Fruit fly (Drosophila melanogaster): Measurements from ENCODE around the gene osp.

The osp gene

dm6 chr2L:14553868-14554591 lies 135.1 kb downstream of the osp start:
- no peak for TF ChIP-seq CG8478 (optimal IDR thresholded peaks at IDR 0.05)
- no peak for TF ChIP-seq CTCF (optimal IDR thresholded peaks at IDR 0.05)

dm6 chr2L:14552819-14553218 lies 136.3 kb downstream of the osp start:
- TF ChIP-seq CTCF (optimal IDR thresholded peaks at IDR 0.05) (no peak), CG8478 (optimal IDR thresholded peaks at IDR 0.05) (no peak)

- no peak for TF ChIP-seq CTCF (optimal IDR thresholded peaks at IDR 0.05)
These were observed 136.9 kb downstream of the osp start for dm6 chr2L:14552141-14552748.

- TF ChIP-seq CG8478 (optimal IDR thresholded peaks at IDR 0.05), result no peak
- TF ChIP-seq CTCF (optimal IDR thresholded peaks at IDR 0.05), result no peak
These were observed 138.3 kb downstream of the osp start for dm6 chr2L:14550653-14551352.
